Fruit fly (Drosophila melanogaster) whole organism, embryonic: ENCODE data around the gene fwe.
A peak's percentile ranks its signal among the peaks of the same experiment; 100 is the strongest.

ENCODE experiments used
- Blimp-1 ChIP-seq: fragments of 200-800 bp; sonication (Bioruptor generic); optimal IDR thresholded peaks from 3 replicates; lab custom pipeline; 2018; ENCODE audit warnings: missing biosample characterization, missing genetic modification characterization, mild to moderate bottlenecking, moderate library complexity, missing genetic modification reagents
- CG12769 ChIP-seq: fragments of 200-800 bp; sonication (Bioruptor generic); optimal IDR thresholded peaks from 2 replicates; lab custom pipeline; 2019; ENCODE audit warnings: missing biosample characterization, mild to moderate bottlenecking, missing genetic modification characterization, moderate library complexity
- CG17385 ChIP-seq: fragments of 200-800 bp; sonication (Bioruptor generic); optimal IDR thresholded peaks from 3 replicates; lab custom pipeline; 2018; ENCODE audit warnings: missing biosample characterization, mild to moderate bottlenecking, missing genetic modification characterization
- CG18262 ChIP-seq: fragments of 200-800 bp; optimal IDR thresholded peaks from 3 replicates; lab custom pipeline; 2019; ENCODE audit warnings: missing biosample characterization, mild to moderate bottlenecking, missing genetic modification characterization, moderate library complexity
- CG2116 ChIP-seq: fragments of 200-800 bp; sonication (Bioruptor generic); optimal IDR thresholded peaks from 3 replicates; lab custom pipeline; 2018; ENCODE audit warnings: missing biosample characterization, mild to moderate bottlenecking, missing genetic modification characterization
- CG30403 ChIP-seq: fragments of 200-800 bp; sonication (Bioruptor generic); optimal IDR thresholded peaks from 3 replicates; lab custom pipeline; 2016; ENCODE audit warnings: missing biosample characterization, missing genetic modification characterization
- CG30431 ChIP-seq: fragments of 200-800 bp; sonication (Bioruptor generic); optimal IDR thresholded peaks from 2 replicates; lab custom pipeline; 2017; ENCODE audit warnings: missing biosample characterization, missing genetic modification characterization
- CG3726 ChIP-seq: fragments of 200-800 bp; sonication (Bioruptor generic); IDR thresholded peaks from 3 replicates; pipeline ENCODE4, ENCODE4 v1.3.6; 2022; ENCODE audit warnings: missing biosample characterization, missing genetic modification characterization
- CG4854 ChIP-seq: fragments of 200-800 bp; sonication (Bioruptor generic); optimal IDR thresholded peaks from 2 replicates; lab custom pipeline; 2016; ENCODE audit warnings: missing biosample characterization, missing genetic modification characterization, inconsistent platforms
- CG8944 ChIP-seq: fragments of 200-800 bp; sonication (Bioruptor generic); optimal IDR thresholded peaks from 3 replicates; lab custom pipeline; 2016; ENCODE audit warnings: missing biosample characterization, missing genetic modification characterization
- CG9437 ChIP-seq: fragments of 200-800 bp; sonication (Bioruptor generic); optimal IDR thresholded peaks from 2 replicates; lab custom pipeline; 2018; ENCODE audit warnings: missing biosample characterization, mild to moderate bottlenecking, missing genetic modification characterization
- CTCF ChIP-seq: fragments of 200-800 bp; sonication (Bioruptor generic); optimal IDR thresholded peaks from 2 replicates; lab custom pipeline; 2017; ENCODE audit warnings: missing biosample characterization, mild to moderate bottlenecking, missing genetic modification characterization, moderate library complexity
- D19A ChIP-seq: fragments of 200-800 bp; optimal IDR thresholded peaks from 3 replicates; lab custom pipeline; 2019; ENCODE audit warnings: missing biosample characterization, mild to moderate bottlenecking, missing genetic modification characterization, moderate library complexity
- HmgZ ChIP-seq: fragments of 200-800 bp; sonication (Bioruptor generic); optimal IDR thresholded peaks from 2 replicates; lab custom pipeline; 2018; ENCODE audit warnings: missing biosample characterization, mild to moderate bottlenecking, missing genetic modification characterization
- Tbp ChIP-seq: fragments of >200 bp; optimal IDR thresholded peaks from 2 replicates; lab custom pipeline; 2018; ENCODE audit warnings: missing biosample characterization, missing genetic modification characterization
- crol ChIP-seq: fragments of 200-800 bp; sonication (Bioruptor generic); IDR thresholded peaks from 2 replicates; pipeline ENCODE4 v1.3.6; 2022; ENCODE audit warnings: missing biosample characterization, missing genetic modification characterization
- eyg ChIP-seq: fragments of 200-800 bp; sonication (Bioruptor generic); optimal IDR thresholded peaks from 3 replicates; lab custom pipeline; 2016; ENCODE audit warnings: missing biosample characterization, missing genetic modification characterization
- gcm ChIP-seq: fragments of 200-800 bp; sonication (Bioruptor generic); optimal IDR thresholded peaks from 2 replicates; lab custom pipeline; 2019; ENCODE audit warnings: missing biosample characterization, mild to moderate bottlenecking, missing genetic modification characterization, moderate library complexity
- lola ChIP-seq, 3 experiments: fragments of >200 bp in 2 of 3; fragments of 200-800 bp in 1 of 3; sonication (Bioruptor generic) in 1 of 3; optimal IDR thresholded peaks; 2 replicates each; lab custom pipeline; 2017 to 2019; ENCODE audit warnings: missing biosample characterization in 3 of 3, missing genetic modification characterization in 3 of 3, mild to moderate bottlenecking in 1 of 3, moderate library complexity in 1 of 3
- luna ChIP-seq: fragments of 200-800 bp; sonication (Bioruptor generic); optimal IDR thresholded peaks from 2 replicates; lab custom pipeline; 2016; ENCODE audit warnings: missing biosample characterization, missing genetic modification characterization
- odd ChIP-seq: fragments of 200-800 bp; sonication (Bioruptor generic); optimal IDR thresholded peaks from 2 replicates; lab custom pipeline; 2017; ENCODE audit warnings: missing biosample characterization, mild to moderate bottlenecking, missing genetic modification characterization
- otp ChIP-seq: fragments of 200-800 bp; sonication (Bioruptor generic); IDR thresholded peaks from 3 replicates; pipeline ENCODE4, ENCODE4 v1.3.6; 2022; ENCODE audit warnings: missing biosample characterization, missing genetic modification characterization
- tin ChIP-seq: fragments of 200-800 bp; sonication (Bioruptor generic); optimal IDR thresholded peaks from 3 replicates; lab custom pipeline; 2016; ENCODE audit warnings: missing biosample characterization, missing genetic modification characterization
- trem ChIP-seq: fragments of 200-800 bp; optimal IDR thresholded peaks from 3 replicates; lab custom pipeline; 2019; ENCODE audit warnings: missing biosample characterization, mild to moderate bottlenecking, missing genetic modification characterization, moderate library complexity
- twi ChIP-seq: fragments of 200-800 bp; optimal IDR thresholded peaks from 2 replicates; lab custom pipeline; 2019; ENCODE audit warnings: missing biosample characterization, mild to moderate bottlenecking, missing genetic modification characterization, moderate library complexity
- unc-4 ChIP-seq: fragments of 200-800 bp; sonication (Bioruptor generic); IDR thresholded peaks from 2 replicates; pipeline ENCODE4 v1.3.6; 2022; ENCODE audit warnings: missing biosample characterization, missing genetic modification characterization; ENCODE audit not compliant: partially characterized antibody

fwe gene

DNA sequence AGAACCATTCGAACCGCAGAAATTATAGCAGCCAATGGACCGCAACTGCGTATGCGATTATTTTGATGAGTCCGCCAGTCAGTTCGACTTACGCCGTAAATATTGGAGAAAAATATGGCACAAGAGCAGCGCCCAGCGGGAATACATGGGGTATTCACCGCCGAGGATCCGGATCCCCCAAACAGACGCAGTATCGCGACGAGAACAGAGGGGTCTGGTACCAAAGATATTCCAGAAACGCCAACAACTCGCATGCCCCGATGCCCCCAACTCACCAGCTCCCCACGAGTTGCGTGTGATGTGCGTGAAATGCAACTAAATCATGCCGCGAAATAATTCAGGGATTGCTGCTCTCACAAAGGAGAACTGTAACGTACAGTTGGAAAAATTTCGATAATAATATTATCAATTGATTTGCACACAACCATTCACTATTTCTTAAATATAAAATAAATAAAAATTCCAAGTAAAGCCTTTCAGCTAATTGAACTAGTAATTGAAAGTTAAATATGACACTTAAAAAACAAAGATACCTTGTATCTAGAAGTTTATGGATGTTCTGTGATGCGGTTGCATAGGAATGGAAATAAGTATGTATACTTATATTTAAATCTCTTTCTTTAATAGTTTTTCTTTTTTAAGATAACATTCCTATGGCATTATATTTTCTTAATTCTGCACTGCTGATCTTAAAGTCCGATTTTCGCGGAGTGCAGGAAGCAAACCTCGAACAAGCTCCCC lies 53.6 kb downstream of the fwe start (continued):
- TF ChIP-seq crol (GFP tag; lab: Robert Waterston, UW): no peak
- TF ChIP-seq Blimp-1 (GFP tag; lab: Kevin White, UChicago): peak; percentile 21
- peak; percentile 17 for TF ChIP-seq trem (tag; lab: Kevin White, UChicago)
- no peak for TF ChIP-seq CG8944 (GFP tag; lab: Kevin White, UChicago)
- TF ChIP-seq unc-4 (GFP tag; lab: Robert Waterston, UW): no peak
- peak; percentile 61 for TF ChIP-seq CG18262 (tag; lab: Kevin White, UChicago)
- TF ChIP-seq CG12769: peak; percentile 28
- no peak for TF ChIP-seq CG17385 (GFP tag; lab: Kevin White, UChicago)
- TF ChIP-seq lola (GFP tag; optimal IDR thresholded peaks at IDR 0.05; lab: Kevin White, UChicago): peak in 1 of 3 experiments; percentile 28
- TF ChIP-seq CG30431 (GFP tag; lab: Kevin White, UChicago): no peak
- TF ChIP-seq CG2116 (GFP tag; lab: Kevin White, UChicago): no peak
- peak; percentile 17 for TF ChIP-seq CG30403 (GFP tag; lab: Kevin White, UChicago)
- TF ChIP-seq gcm (GFP tag; lab: Kevin White, UChicago): no peak
- TF ChIP-seq CG4854 (GFP tag; lab: Kevin White, UChicago): no peak

DNA sequence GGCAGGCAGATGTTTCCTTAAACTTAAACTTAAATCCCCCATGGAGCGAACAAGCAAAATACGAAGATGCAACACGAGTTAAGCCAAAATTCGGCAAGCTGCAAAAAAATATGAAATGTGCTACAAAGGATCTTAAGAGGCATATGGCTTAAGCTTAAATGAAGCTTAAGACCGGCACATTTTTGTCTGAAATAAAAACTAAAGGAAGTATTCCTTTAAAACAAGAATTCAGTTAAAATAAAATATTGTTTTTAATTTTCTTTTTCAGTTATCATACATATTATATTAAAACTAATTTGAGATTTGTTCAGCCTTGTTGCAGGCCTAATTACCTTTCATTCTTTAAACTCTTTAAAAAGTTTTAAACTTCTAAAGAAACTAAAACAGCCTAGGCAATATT lies 54.3 kb downstream of the fwe start:
- TF ChIP-seq CTCF (GFP tag; lab: Kevin White, UChicago) (no peak), tin (GFP tag; lab: Kevin White, UChicago) (no peak), otp (GFP tag; lab: Robert Waterston, UW) (no peak), eyg (GFP tag; lab: Kevin White, UChicago) (no peak)

DNA sequence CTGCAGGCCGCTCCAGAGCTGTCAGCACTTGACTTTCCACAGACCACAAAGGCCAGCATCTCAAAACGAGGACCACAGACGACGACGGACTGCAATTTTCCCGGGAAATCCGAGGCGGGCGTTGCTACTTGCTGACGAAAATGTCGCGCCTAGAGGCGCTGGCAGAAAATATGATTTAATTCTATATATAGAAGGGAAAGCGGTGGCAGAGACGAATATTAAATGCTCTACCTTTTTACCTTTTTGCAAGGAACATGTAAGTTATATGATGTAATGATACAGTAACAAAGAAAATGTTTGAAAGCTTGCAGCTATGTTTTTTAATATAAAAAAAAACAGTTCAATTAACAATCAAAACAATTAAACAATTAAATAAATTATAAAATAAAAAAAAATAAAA lies 55.7 kb downstream of the fwe start:
- peak; percentile 95 for TF ChIP-seq D19A (tag; lab: Kevin White, UChicago)
- TF ChIP-seq Tbp (GFP tag; lab: Kevin White, UChicago): no peak
- no peak for TF ChIP-seq CG9437 (GFP tag; lab: Kevin White, UChicago)
- TF ChIP-seq luna: no peak
- TF ChIP-seq CG3726: no peak
- no peak for TF ChIP-seq HmgZ
- peak; percentile 67 for TF ChIP-seq twi (tag; lab: Kevin White, UChicago)
- TF ChIP-seq odd (GFP tag; lab: Kevin White, UChicago): peak; percentile 29
